Worm (Caenorhabditis elegans): ENCODE data around the gene mig-5.

DNA sequence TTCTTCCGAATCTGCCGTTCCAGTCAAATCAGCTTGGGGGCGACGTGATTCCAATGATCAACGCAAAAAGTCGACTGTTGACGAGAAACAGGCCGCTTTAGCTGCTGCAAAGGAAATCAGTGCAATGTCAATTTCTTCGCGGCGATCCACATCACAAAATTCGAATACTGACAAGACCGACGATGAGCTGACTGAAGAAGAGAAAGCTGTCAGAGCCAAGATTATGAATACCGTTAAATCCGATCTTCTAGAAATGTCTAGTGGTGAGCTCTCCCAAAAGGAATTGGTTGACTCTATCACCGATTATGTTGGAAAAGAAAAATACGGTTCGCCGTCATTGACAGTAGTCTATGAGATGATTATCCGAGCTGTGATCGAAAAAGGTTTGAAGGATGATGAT is 35.4 kb upstream of the mig-5 start:
- TF ChIP-seq cnd-1 (tag; optimal IDR thresholded peaks at IDR 0.05) (no peak), ztf-11 (tag; optimal IDR thresholded peaks at IDR 0.05) (no peak), nhr-237 (tag; optimal IDR thresholded peaks at IDR 0.05) (no peak), unc-39 (tag; optimal IDR thresholded peaks at IDR 0.05) (no peak), elt-3 (tag; optimal IDR thresholded peaks at IDR 0.05) (no peak), pha-4 (tag; optimal IDR thresholded peaks at IDR 0.05) (no peak), zip-8 (tag; optimal IDR thresholded peaks at IDR 0.05) (no peak), unc-120 (tag; optimal IDR thresholded peaks at IDR 0.05; ENCODE audit: poor library complexity, severe bottlenecking) (no peak), nhr-12 (tag; optimal IDR thresholded peaks at IDR 0.05) (no peak), elt-1 (tag; optimal IDR thresholded peaks at IDR 0.05; ENCODE audit: borderline replicate concordance, insufficient read depth) (no peak), blmp-1 (tag; optimal IDR thresholded peaks at IDR 0.05) (no peak), snpc-4 (tag; optimal IDR thresholded peaks at IDR 0.05) (no peak)

Data from whole organism, mixed stage, embryonic.